Fruit fly (Drosophila melanogaster) whole organism, embryonic: ENCODE data around the gene Nle.

ENCODE experiments used
- CG10209 ChIP-seq: fragments of 200-800 bp; sonication (Bioruptor generic); optimal IDR thresholded peaks from 3 replicates; lab custom pipeline; 2017; ENCODE audit warnings: missing biosample characterization, mild to moderate bottlenecking, missing genetic modification characterization, missing genetic modification reagents
- CG10274 ChIP-seq: fragments of 200-800 bp; sonication (Bioruptor generic); optimal IDR thresholded peaks from 3 replicates; lab custom pipeline; 2017; ENCODE audit warnings: missing biosample characterization, mild to moderate bottlenecking, missing genetic modification characterization
- CG12155 ChIP-seq: fragments of 200-800 bp; sonication (Bioruptor generic); optimal IDR thresholded peaks from 3 replicates; lab custom pipeline; 2016; ENCODE audit warnings: missing biosample characterization, missing genetic modification characterization
- CG12769 ChIP-seq: fragments of 200-800 bp; sonication (Bioruptor generic); optimal IDR thresholded peaks from 2 replicates; lab custom pipeline; 2019; ENCODE audit warnings: missing biosample characterization, mild to moderate bottlenecking, missing genetic modification characterization, moderate library complexity
- CG13287 ChIP-seq: fragments of 200-800 bp; sonication (Bioruptor generic); IDR thresholded peaks from 2 replicates; pipeline ENCODE4 v1.3.6; 2022; ENCODE audit warnings: missing biosample characterization, missing genetic modification characterization; ENCODE audit not compliant: partially characterized antibody
- CG13624 ChIP-seq: fragments of 200-800 bp; sonication (Bioruptor generic); optimal IDR thresholded peaks from 2 replicates; lab custom pipeline; 2016; ENCODE audit warnings: missing biosample characterization, missing genetic modification characterization
- CG15269 ChIP-seq: fragments of 200-800 bp; sonication (Bioruptor generic); optimal IDR thresholded peaks from 2 replicates; lab custom pipeline; 2018; ENCODE audit warnings: missing biosample characterization, mild to moderate bottlenecking, missing genetic modification characterization, moderate library complexity
- CG18262 ChIP-seq: fragments of 200-800 bp; optimal IDR thresholded peaks from 3 replicates; lab custom pipeline; 2019; ENCODE audit warnings: missing biosample characterization, mild to moderate bottlenecking, missing genetic modification characterization, moderate library complexity
- CG18476 ChIP-seq: fragments of 200-800 bp; sonication (Bioruptor generic); optimal IDR thresholded peaks from 2 replicates; lab custom pipeline; 2016; ENCODE audit warnings: missing biosample characterization, mild to moderate bottlenecking, missing genetic modification characterization
- CG2889 ChIP-seq: fragments of 200-800 bp; sonication (Bioruptor generic); IDR thresholded peaks from 3 replicates; pipeline ENCODE4 v1.3.6; 2022; ENCODE audit warnings: missing biosample characterization, missing genetic modification characterization
- CG4730 ChIP-seq: fragments of 200-800 bp; sonication (Bioruptor generic); IDR thresholded peaks from 2 replicates; pipeline ENCODE4 v1.3.6; 2022; ENCODE audit warnings: missing biosample characterization, missing genetic modification characterization
- CG9215 ChIP-seq: fragments of 200-800 bp; sonication (Bioruptor generic); IDR thresholded peaks from 2 replicates; pipeline ENCODE4 v1.3.6; 2022; ENCODE audit warnings: missing biosample characterization, missing genetic modification characterization
- CG9609 ChIP-seq: fragments of 200-800 bp; sonication (Bioruptor generic); optimal IDR thresholded peaks from 3 replicates; lab custom pipeline; 2016; ENCODE audit warnings: missing biosample characterization, missing genetic modification characterization
- CHES-1-like ChIP-seq: fragments of 200-800 bp; sonication (Bioruptor generic); optimal IDR thresholded peaks from 2 replicates; lab custom pipeline; 2016; ENCODE audit warnings: missing biosample characterization, missing genetic modification characterization
- CkIIα-i1 ChIP-seq: fragments of 200-800 bp; sonication (Bioruptor generic); IDR thresholded peaks from 2 replicates; pipeline ENCODE4 v1.3.6; 2022; ENCODE audit warnings: missing biosample characterization, missing genetic modification characterization
- Doc3 ChIP-seq: fragments of 200-800 bp; sonication (Bioruptor generic); IDR thresholded peaks from 3 replicates; pipeline ENCODE4 v1.3.6; 2022; ENCODE audit warnings: missing biosample characterization, missing genetic modification characterization; ENCODE audit not compliant: partially characterized antibody
- Ets65A ChIP-seq: fragments of 200-800 bp; sonication (Bioruptor generic); peaks from one replicate; lab custom pipeline; 2016; ENCODE audit warnings: missing biosample characterization, missing genetic modification characterization
- GATAe ChIP-seq: fragments of 200-800 bp; sonication (Bioruptor generic); conservative IDR thresholded peaks from 2 replicates; pipeline ENCODE4 v1.3.6; 2022; ENCODE audit warnings: missing biosample characterization, missing genetic modification characterization
- HLH4C ChIP-seq: fragments of 200-800 bp; sonication (Bioruptor generic); IDR thresholded peaks from 3 replicates; pipeline ENCODE4 v1.3.6; 2022; ENCODE audit warnings: missing biosample characterization, missing genetic modification characterization; ENCODE audit not compliant: partially characterized antibody
- HmgZ ChIP-seq: fragments of 200-800 bp; sonication (Bioruptor generic); optimal IDR thresholded peaks from 2 replicates; lab custom pipeline; 2018; ENCODE audit warnings: missing biosample characterization, mild to moderate bottlenecking, missing genetic modification characterization
- Hr78 ChIP-seq, 2 experiments: fragments of 200-800 bp in 1 of 2; fragments of >200 bp in 1 of 2; sonication (Bioruptor generic) in 1 of 2; optimal IDR thresholded peaks; 2 replicates each; lab custom pipeline; 2017 to 2019; ENCODE audit warnings: missing biosample characterization in 2 of 2, missing genetic modification characterization in 2 of 2, mild to moderate bottlenecking in 1 of 2, moderate library complexity in 1 of 2
- Hsf ChIP-seq: fragments of 200-800 bp; sonication (Bioruptor generic); optimal IDR thresholded peaks from 3 replicates; lab custom pipeline; 2016; ENCODE audit warnings: missing biosample characterization, missing genetic modification characterization
- Kr ChIP-seq: fragments of 200-800 bp; sonication (Bioruptor generic); optimal IDR thresholded peaks from 2 replicates; lab custom pipeline; 2017; ENCODE audit warnings: missing biosample characterization, mild to moderate bottlenecking, missing genetic modification characterization
- MESR4 ChIP-seq: fragments of 200-800 bp; sonication (Bioruptor generic); optimal IDR thresholded peaks from 2 replicates; lab custom pipeline; 2018; ENCODE audit warnings: missing biosample characterization, mild to moderate bottlenecking, missing genetic modification characterization, moderate library complexity
- Max ChIP-seq: fragments of 200-800 bp; sonication (Bioruptor generic); optimal IDR thresholded peaks from 2 replicates; lab custom pipeline; 2016; ENCODE audit warnings: missing biosample characterization, mild to moderate bottlenecking, missing genetic modification characterization
- Mrtf ChIP-seq: fragments of 200-800 bp; sonication (Bioruptor generic); IDR thresholded peaks from 3 replicates; pipeline ENCODE4 v1.3.6; 2022; ENCODE audit warnings: missing biosample characterization, missing genetic modification characterization
- NfI ChIP-seq: fragments of 200-800 bp; sonication (Bioruptor generic); optimal IDR thresholded peaks from 3 replicates; lab custom pipeline; 2018; ENCODE audit warnings: missing biosample characterization, mild to moderate bottlenecking, missing genetic modification characterization, moderate library complexity
- Oli ChIP-seq: fragments of 200-800 bp; sonication (Bioruptor generic); optimal IDR thresholded peaks from 2 replicates; lab custom pipeline; 2018; ENCODE audit warnings: missing biosample characterization, mild to moderate bottlenecking, missing genetic modification characterization, moderate library complexity
- Optix ChIP-seq: fragments of 200-800 bp; sonication (Bioruptor generic); IDR thresholded peaks from 3 replicates; pipeline ENCODE4 v1.3.6; 2022; ENCODE audit warnings: missing biosample characterization, missing genetic modification characterization
- Spps ChIP-seq: fragments of 200-800 bp; sonication (Bioruptor generic); optimal IDR thresholded peaks from 2 replicates; lab custom pipeline; 2018; ENCODE audit warnings: missing biosample characterization, mild to moderate bottlenecking, missing genetic modification characterization
- Taf1 ChIP-seq: fragments of 200-800 bp; sonication (Bioruptor generic); IDR thresholded peaks from 2 replicates; pipeline ENCODE4 v1.3.6; 2022; ENCODE audit warnings: missing biosample characterization, missing genetic modification characterization
- Vsx1 ChIP-seq: fragments of 200-800 bp; sonication (Bioruptor generic); optimal IDR thresholded peaks from 2 replicates; lab custom pipeline; 2017; ENCODE audit warnings: missing biosample characterization, mild to moderate bottlenecking, missing genetic modification characterization, missing genetic modification reagents
- ara ChIP-seq: fragments of 200-800 bp; sonication (Bioruptor generic); IDR thresholded peaks from 2 replicates; pipeline ENCODE4 v1.3.6; 2022; ENCODE audit warnings: missing biosample characterization, missing genetic modification characterization
- bab2 ChIP-seq: fragments of 200-800 bp; sonication (Bioruptor generic); optimal IDR thresholded peaks from 2 replicates; lab custom pipeline; 2016; ENCODE audit warnings: missing biosample characterization, missing genetic modification characterization
- bbx ChIP-seq: fragments of 200-800 bp; sonication (Bioruptor generic); IDR thresholded peaks from 2 replicates; pipeline ENCODE4 v1.3.6; 2022; ENCODE audit warnings: missing biosample characterization, missing genetic modification characterization; ENCODE audit not compliant: partially characterized antibody
- br ChIP-seq: fragments of >200 bp; optimal IDR thresholded peaks from 2 replicates; lab custom pipeline; 2017
- dm ChIP-seq: fragments of 200-800 bp; sonication (Bioruptor generic); optimal IDR thresholded peaks from 3 replicates; lab custom pipeline; 2016; ENCODE audit warnings: missing biosample characterization, missing genetic modification characterization
- fd102C ChIP-seq: fragments of 200-800 bp; sonication (Bioruptor generic); optimal IDR thresholded peaks from 2 replicates; lab custom pipeline; 2018; ENCODE audit warnings: missing biosample characterization, mild to moderate bottlenecking, missing genetic modification characterization, moderate library complexity
- fu2 ChIP-seq: fragments of 200-800 bp; sonication (Bioruptor generic); optimal IDR thresholded peaks from 2 replicates; lab custom pipeline; 2016; ENCODE audit warnings: missing biosample characterization, missing genetic modification characterization
- grn ChIP-seq: fragments of 200-800 bp; sonication (Bioruptor generic); optimal IDR thresholded peaks from 3 replicates; lab custom pipeline; 2017; ENCODE audit warnings: missing biosample characterization, missing genetic modification characterization
- gro ChIP-seq: fragments of 200-800 bp; sonication (Bioruptor generic); optimal IDR thresholded peaks from 2 replicates; lab custom pipeline; 2016; ENCODE audit warnings: missing biosample characterization, missing genetic modification characterization
- gt ChIP-seq: fragments of 200-800 bp; sonication (Bioruptor generic); IDR thresholded peaks from 2 replicates; pipeline ENCODE4 v1.3.6; 2022; ENCODE audit warnings: missing biosample characterization, missing genetic modification characterization
- jigr1 ChIP-seq: fragments of 200-800 bp; sonication (Bioruptor generic); IDR thresholded peaks from 3 replicates; pipeline ENCODE4 v1.3.6; 2022; ENCODE audit warnings: missing biosample characterization, missing genetic modification characterization
- klu ChIP-seq: fragments of 200-800 bp; sonication (Bioruptor generic); IDR thresholded peaks from 2 replicates; pipeline ENCODE4 v1.3.6; 2022; ENCODE audit warnings: missing biosample characterization, missing genetic modification characterization
- lmd ChIP-seq: fragments of 200-800 bp; sonication (Bioruptor generic); IDR thresholded peaks from 2 replicates; pipeline ENCODE4 v1.3.6; 2022; ENCODE audit warnings: missing biosample characterization, missing genetic modification characterization
- luna ChIP-seq: fragments of 200-800 bp; sonication (Bioruptor generic); optimal IDR thresholded peaks from 2 replicates; lab custom pipeline; 2016; ENCODE audit warnings: missing biosample characterization, missing genetic modification characterization
- maf-S ChIP-seq: fragments of 200-800 bp; sonication (Bioruptor generic); optimal IDR thresholded peaks from 2 replicates; lab custom pipeline; 2016; ENCODE audit warnings: missing biosample characterization, missing genetic modification characterization
- pb ChIP-seq: fragments of 200-800 bp; sonication (Bioruptor generic); optimal IDR thresholded peaks from 3 replicates; lab custom pipeline; 2016; ENCODE audit warnings: missing biosample characterization, missing genetic modification characterization
- so ChIP-seq: fragments of 200-800 bp; sonication (Bioruptor generic); IDR thresholded peaks from 3 replicates; pipeline ENCODE4 v1.3.6; 2022; ENCODE audit warnings: missing biosample characterization, missing genetic modification characterization
- usp ChIP-seq: fragments of >200 bp; optimal IDR thresholded peaks from 2 replicates; lab custom pipeline; 2017; ENCODE audit warnings: missing biosample characterization, missing genetic modification characterization

The Nle gene

DNA sequence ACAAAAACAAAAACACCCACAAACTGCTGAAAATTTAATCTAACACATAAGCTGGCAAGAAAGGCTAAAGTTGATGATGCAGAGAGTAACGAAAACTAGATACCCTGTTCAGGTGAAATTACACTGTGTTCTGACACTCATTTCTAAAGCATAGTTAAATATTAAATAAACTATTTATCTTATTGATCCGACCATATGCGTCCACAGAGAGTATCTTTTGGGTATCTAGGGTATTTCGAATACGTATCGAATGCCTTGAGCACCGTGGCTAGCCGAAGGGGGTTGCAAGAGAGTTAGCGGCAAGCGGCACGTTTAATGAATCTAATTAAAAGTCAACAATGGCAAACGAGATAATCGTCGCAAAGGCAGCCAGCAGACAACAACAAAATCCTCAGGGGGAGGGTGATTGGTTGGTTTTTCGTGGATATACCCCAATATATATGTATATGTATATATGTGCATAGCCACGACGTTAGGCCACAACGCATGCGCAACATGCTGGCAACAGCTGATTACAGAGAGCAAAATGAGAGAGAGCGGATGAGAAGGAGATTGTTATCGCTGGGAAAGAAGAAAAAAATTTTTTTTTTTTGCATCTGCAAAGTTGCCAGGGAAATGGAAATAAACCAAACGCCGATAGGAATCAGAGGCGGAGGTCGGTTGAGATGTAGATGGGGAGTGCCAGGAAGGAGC is 45.8 kb downstream of the Nle start (continued):
- TF ChIP-seq NfI (GFP tag; lab: Kevin White, UChicago) (peak; percentile 19), so (GFP tag; lab: Robert Waterston, UW) (peak; percentile 84), jigr1 (peak; percentile 58; the same call in 2 of the 3 replicates), Optix (GFP tag; lab: Robert Waterston, UW) (peak; percentile 85), fd102C (GFP tag; lab: Kevin White, UChicago) (peak; percentile 63), CG12155 (GFP tag; lab: Kevin White, UChicago) (peak; percentile 47), grn (GFP tag; lab: Kevin White, UChicago) (no peak), CG18262 (peak; percentile 91), CHES-1-like (GFP tag; lab: Kevin White, UChicago) (peak; percentile 41), Max (GFP tag; lab: Kevin White, UChicago) (peak; percentile 49), CG2889 (GFP tag; lab: Robert Waterston, UW) (peak; percentile 72), CG12769 (tag; lab: Kevin White, UChicago) (peak; percentile 83), ara (GFP tag; lab: Robert Waterston, UW) (peak; percentile 91), Kr (peak; percentile 18), pb (GFP tag; lab: Kevin White, UChicago) (no peak), MESR4 (GFP tag; lab: Kevin White, UChicago) (no peak), dm (GFP tag; lab: Kevin White, UChicago) (no peak), maf-S (GFP tag; lab: Kevin White, UChicago) (peak; percentile 45), br (lab: Kevin White, UChicago) (no peak), CG9609 (GFP tag; lab: Kevin White, UChicago) (peak; percentile 25), HLH4C (GFP tag; lab: Robert Waterston, UW) (no peak), CG13287 (GFP tag; lab: Robert Waterston, UW) (no peak), Vsx1 (peak; percentile 58), CG15269 (tag; lab: Kevin White, UChicago) (peak; percentile 78), Ets65A (GFP tag; lab: Kevin White, UChicago) (peak; percentile 2), CG13624 (GFP tag; lab: Kevin White, UChicago) (no peak), gt (peak; percentile 43; the same call in 1 of the 2 replicates), usp (GFP tag; lab: Kevin White, UChicago) (no peak), CG10209 (GFP tag; lab: Kevin White, UChicago) (peak; percentile 75), gro (GFP tag; lab: Kevin White, UChicago) (peak; percentile 60), Hr78 (GFP tag; optimal IDR thresholded peaks at IDR 0.05; lab: Kevin White, UChicago) (peak in 1 of 2 experiments; percentile 33), CG9215 (GFP tag; lab: Robert Waterston, UW) (peak; percentile 47), Taf1 (GFP tag; lab: Robert Waterston, UW) (no peak), bab2 (GFP tag; lab: Kevin White, UChicago) (no peak), Doc3 (no peak), bbx (GFP tag; lab: Robert Waterston, UW) (no peak), Hsf (GFP tag; lab: Kevin White, UChicago) (peak; percentile 70), Spps (tag; lab: Kevin White, UChicago) (peak; percentile 77), CG18476 (GFP tag; lab: Kevin White, UChicago) (peak; percentile 31), Mrtf (GFP tag; lab: Robert Waterston, UW) (peak; percentile 61; the same call in 2 of the 3 replicates), fu2 (GFP tag; lab: Kevin White, UChicago) (no peak), GATAe (GFP tag; lab: Robert Waterston, UW) (peak; percentile 60), CG4730 (peak; percentile 80), Oli (peak; percentile 80), lmd (GFP tag; lab: Robert Waterston, UW) (peak; percentile 83), HmgZ (tag; lab: Kevin White, UChicago) (no peak), CG10274 (GFP tag; lab: Kevin White, UChicago) (peak; percentile 71), luna (no peak), klu (GFP tag; lab: Robert Waterston, UW) (no peak; the same call in 1 of the 2 replicates), CkIIα-i1 (GFP tag; lab: Robert Waterston, UW) (no peak)
